Worm (Caenorhabditis elegans): ENCODE data around the gene grl-4.

The grl-4 gene

ce11 chrIV:7310842-7311241 lies 282 bp upstream of the grl-4 start:
- TF ChIP-seq xnd-1 (tag; optimal IDR thresholded peaks at IDR 0.05) = no peak

ce11 chrIV:7309678-7310077 lies 882 bp downstream of the grl-4 start:
- no peak for TF ChIP-seq dpl-1 (GFP tag; optimal IDR thresholded peaks at IDR 0.05)
- TF ChIP-seq pbrm-1 (GFP tag; IDR thresholded peaks at IDR 0.05) = no peak
- TF ChIP-seq ceh-100 (GFP tag; IDR thresholded peaks at IDR 0.05) = no peak
- TF ChIP-seq gei-17 (GFP tag; optimal IDR thresholded peaks at IDR 0.05) = no peak
- TF ChIP-seq F57C9.4 (tag; optimal IDR thresholded peaks at IDR 0.05) = no peak
- no peak for TF ChIP-seq lsy-27 (tag; optimal IDR thresholded peaks at IDR 0.05; ENCODE audit: borderline replicate concordance, insufficient read depth)

ce11 chrIV:7308974-7309373 lies 1.6 kb downstream of the grl-4 start, which contains the start of gene F42C5.6:
TSS of gene F42C5.6 (minus strand) at chrIV:7309074.
- TF ChIP-seq hmg-20 (GFP tag; IDR thresholded peaks at IDR 0.05) = no peak

- TF ChIP-seq nhr-120 (GFP tag; IDR thresholded peaks at IDR 0.05) (no peak), hmg-20 (GFP tag; IDR thresholded peaks at IDR 0.05) (no peak), F23B12.7 (tag; optimal IDR thresholded peaks at IDR 0.05; ENCODE audit: insufficient read depth) (no peak), rpc-1 (optimal IDR thresholded peaks at IDR 0.05) (no peak), rpc-1 (tag; optimal IDR thresholded peaks at IDR 0.05) (no peak), F39B2.1 (GFP tag; IDR thresholded peaks at IDR 0.05) (no peak), madf-8 (GFP tag; conservative IDR thresholded peaks at IDR 0.05) (no peak), dpff-1 (tag; optimal IDR thresholded peaks at IDR 0.05) (no peak), ccch-3 (GFP tag; optimal IDR thresholded peaks at IDR 0.05) (no peak), egrh-3 (GFP tag; IDR thresholded peaks at IDR 0.05) (no peak), F33H1.4 (GFP tag; IDR thresholded peaks at IDR 0.05) (no peak), ets-4 (GFP tag; optimal IDR thresholded peaks at IDR 0.05) (no peak), snpc-1.3 (tag; optimal IDR thresholded peaks at IDR 0.05; ENCODE audit: insufficient read depth) (no peak), nhr-27 (tag; optimal IDR thresholded peaks at IDR 0.05) (no peak), lin-54 (GFP tag; optimal IDR thresholded peaks at IDR 0.05) (no peak), nhr-80 (tag; optimal IDR thresholded peaks at IDR 0.05) (no peak), attf-5 (GFP tag; optimal IDR thresholded peaks at IDR 0.05) (no peak)
Measured at ce11 chrIV:7305325-7305724, 5.2 kb downstream of the grl-4 start, which contains the start of gene npr-27. TSS of gene npr-27 (plus strand) at chrIV:7305625.

ce11 chrIV:7301481-7301880 lies 9.1 kb downstream of the grl-4 start:
- TF ChIP-seq F52B5.7 (tag; optimal IDR thresholded peaks at IDR 0.05) = no peak
- no peak for TF ChIP-seq Y95B8A.8 (GFP tag; IDR thresholded peaks at IDR 0.05)
- TF ChIP-seq aptf-2 (GFP tag; conservative IDR thresholded peaks at IDR 0.05) = no peak
- TF ChIP-seq unc-62 (GFP tag; optimal IDR thresholded peaks at IDR 0.05) = no peak
- no peak for TF ChIP-seq lin-35 (GFP tag; optimal IDR thresholded peaks at IDR 0.05)
- TF ChIP-seq F39B2.1 (GFP tag; IDR thresholded peaks at IDR 0.05) = no peak
- no peak for TF ChIP-seq nhr-90 (tag; optimal IDR thresholded peaks at IDR 0.05)
- no peak for TF ChIP-seq nfyb-1 (GFP tag; IDR thresholded peaks at IDR 0.05)
- TF ChIP-seq zim-3 (tag; optimal IDR thresholded peaks at IDR 0.05) = no peak
- TF ChIP-seq dpl-1 (GFP tag; optimal IDR thresholded peaks at IDR 0.05) = no peak
- TF ChIP-seq B0261.1 (tag; optimal IDR thresholded peaks at IDR 0.05) = no peak
- no peak for TF ChIP-seq hsf-1 (GFP tag; IDR thresholded peaks at IDR 0.05)
- TF ChIP-seq nhr-120 (GFP tag; IDR thresholded peaks at IDR 0.05) = no peak
